Worm (Caenorhabditis elegans): ENCODE measurements around the gene C01G5.25.

The C01G5.25 gene

ce11 chrIV:6511767-6512166 lies 29.7 kb upstream of the C01G5.25 start:
- TF ChIP-seq die-1 (tag; optimal IDR thresholded peaks at IDR 0.05) (no peak), attf-5 (GFP tag; optimal IDR thresholded peaks at IDR 0.05) (no peak), snpc-1.1 (tag; optimal IDR thresholded peaks at IDR 0.05; ENCODE audit: insufficient read depth) (no peak), egl-44 (GFP tag; IDR thresholded peaks at IDR 0.05) (no peak), Y53F4B.3 (GFP tag; IDR thresholded peaks at IDR 0.05) (no peak), snpc-4 (GFP tag; optimal IDR thresholded peaks at IDR 0.05) (no peak), snpc-4 (tag; optimal IDR thresholded peaks at IDR 0.05) (no peak), tlf-1 (GFP tag; optimal IDR thresholded peaks at IDR 0.05) (no peak), snpc-3.4 (tag; optimal IDR thresholded peaks at IDR 0.05) (no peak), ceh-100 (GFP tag; IDR thresholded peaks at IDR 0.05) (no peak)

ce11 chrIV:6514700-6515099 lies 26.8 kb upstream of the C01G5.25 start:
- no peak for TF ChIP-seq B0019.2 (GFP tag; conservative IDR thresholded peaks at IDR 0.05)
- no peak for TF ChIP-seq pbrm-1 (GFP tag; IDR thresholded peaks at IDR 0.05)
- no peak for TF ChIP-seq ekl-4 (GFP tag; IDR thresholded peaks at IDR 0.05)
- no peak for TF ChIP-seq tbp1 (GFP tag; optimal IDR thresholded peaks at IDR 0.05)
- no peak for TF ChIP-seq snpc-1.1 (tag; optimal IDR thresholded peaks at IDR 0.05; ENCODE audit: insufficient read depth)
- no peak for TF ChIP-seq ZK185.1 (tag; optimal IDR thresholded peaks at IDR 0.05; ENCODE audit: poor library complexity, severe bottlenecking)
- no peak for TF ChIP-seq chd-7 (tag; optimal IDR thresholded peaks at IDR 0.05)
- TF ChIP-seq ztf-22 (GFP tag; optimal IDR thresholded peaks at IDR 0.05) = no peak
- no peak for TF ChIP-seq hsf-1 (GFP tag; IDR thresholded peaks at IDR 0.05)
- TF ChIP-seq aptf-2 (GFP tag; conservative IDR thresholded peaks at IDR 0.05) = no peak
- no peak for TF ChIP-seq mcd-1 (GFP tag; IDR thresholded peaks at IDR 0.05)
- no peak for TF ChIP-seq lin-35 (GFP tag; optimal IDR thresholded peaks at IDR 0.05)
- no peak for TF ChIP-seq ceh-40 (GFP tag; IDR thresholded peaks at IDR 0.05)
- no peak for TF ChIP-seq dpff-1 (tag; optimal IDR thresholded peaks at IDR 0.05)
- TF ChIP-seq B0035.1 (tag; optimal IDR thresholded peaks at IDR 0.05) = no peak
- TF ChIP-seq F55B11.4 (tag; optimal IDR thresholded peaks at IDR 0.05; ENCODE audit: borderline replicate concordance, insufficient read depth) = no peak

- TF ChIP-seq akir-1 (GFP tag; optimal IDR thresholded peaks at IDR 0.05) = no peak
- TF ChIP-seq madf-8 (GFP tag; conservative IDR thresholded peaks at IDR 0.05) = no peak
- no peak for TF ChIP-seq somi-1 (GFP tag; optimal IDR thresholded peaks at IDR 0.05)
- no peak for TF ChIP-seq repo-1 (tag; optimal IDR thresholded peaks at IDR 0.05)
- no peak for TF ChIP-seq nhr-80 (tag; optimal IDR thresholded peaks at IDR 0.05)
- no peak for TF ChIP-seq ztf-26 (tag; optimal IDR thresholded peaks at IDR 0.05)
- TF ChIP-seq C17E4.6 (GFP tag; IDR thresholded peaks at IDR 0.05) = no peak
- TF ChIP-seq sea-2 (GFP tag; IDR thresholded peaks at IDR 0.05) = no peak
- TF ChIP-seq nfya-2 (GFP tag; IDR thresholded peaks at IDR 0.05) = no peak
- no peak for TF ChIP-seq tlf-1 (GFP tag; optimal IDR thresholded peaks at IDR 0.05)
- no peak for TF ChIP-seq egrh-3 (GFP tag; IDR thresholded peaks at IDR 0.05)
- TF ChIP-seq zfh-2 (GFP tag; conservative IDR thresholded peaks at IDR 0.05) = no peak
- no peak for TF ChIP-seq ztf-6 (GFP tag; IDR thresholded peaks at IDR 0.05)
- TF ChIP-seq ceh-79 (tag; optimal IDR thresholded peaks at IDR 0.05) = no peak
- TF ChIP-seq hlh-12 (tag; optimal IDR thresholded peaks at IDR 0.05) = no peak
- TF ChIP-seq F33H1.4 (GFP tag; IDR thresholded peaks at IDR 0.05) = no peak
These were observed 23.6 kb upstream of the C01G5.25 start, which contains the start of gene C01G5.7 for ce11 chrIV:6517859-6518258. TSS of gene C01G5.7 (plus strand) at chrIV:6518159.
